Worm (Caenorhabditis elegans) whole organism, mixed stage, embryonic: ENCODE results near the gene F56B3.2.

ENCODE experiments used
- elt-1 ChIP-seq: sonication (generic microtip); optimal IDR thresholded peaks from 2 replicates; lab custom pipeline; 2017; ENCODE audit warnings: missing genetic modification characterization, mild to moderate bottlenecking, missing compliant biosample characterization, antibody characterized with exemption, moderate library complexity, borderline replicate concordance; ENCODE audit not compliant: insufficient read depth
- lin-13 ChIP-seq: fragments of 150-350 bp; optimal IDR thresholded peaks from 2 replicates; lab custom pipeline; 2014; ENCODE audit warnings: missing biosample characterization, missing genetic modification characterization

- TF ChIP-seq elt-1 (tag; lab: Kevin White, UChicago) (no peak), lin-13 (tag; lab: Kevin White, UChicago) (no peak)
Measured at ce11 chrIV:746333-746732, 22.1 kb downstream of the F56B3.2 start.
